Worm (Caenorhabditis elegans) whole organism, L4 larva: ENCODE results near the gene C06E7.4.
A peak's percentile ranks its signal among the peaks of the same experiment; 100 is the strongest.

ENCODE experiments used
- ceh-28 ChIP-seq: fragments of 150-350 bp; optimal IDR thresholded peaks from 2 replicates; lab custom pipeline; 2014; ENCODE audit warnings: missing biosample characterization, missing genetic modification reagents, missing genetic modification characterization
- ceh-82 ChIP-seq: sonication (generic microtip); optimal IDR thresholded peaks from 2 replicates; lab custom pipeline; 2017; ENCODE audit warnings: missing biosample characterization, missing genetic modification characterization
- daf-8 ChIP-seq: fragments of 200-800 bp; sonication (Bioruptor generic); IDR thresholded peaks from 2 replicates; pipeline ENCODE4 v1.3.6; 2022; ENCODE audit warnings: missing genetic modification characterization, missing compliant biosample characterization
- dpl-1 ChIP-seq: fragments of 150-350 bp; optimal IDR thresholded peaks from 2 replicates; lab custom pipeline; 2014; ENCODE audit warnings: missing biosample characterization, missing genetic modification reagents, missing genetic modification characterization
- fkh-10 ChIP-seq: fragments of 150-350 bp; optimal IDR thresholded peaks from 2 replicates; lab custom pipeline; 2014; ENCODE audit warnings: missing biosample characterization, missing genetic modification reagents, missing genetic modification characterization
- hmg-1.1 ChIP-seq: fragments of 200-800 bp; sonication (Bioruptor generic); IDR thresholded peaks from 2 replicates; pipeline ENCODE4 v1.3.6; 2022; ENCODE audit warnings: missing genetic modification reagents, missing genetic modification characterization, missing compliant biosample characterization
- mxl-2 ChIP-seq: fragments of 200-800 bp; sonication (Bioruptor generic); conservative IDR thresholded peaks from 2 replicates; pipeline ENCODE4 v1.3.6; 2022; ENCODE audit warnings: missing genetic modification reagents, missing genetic modification characterization, missing compliant biosample characterization
- nhr-237 ChIP-seq: sonication (generic microtip); optimal IDR thresholded peaks from 2 replicates; lab custom pipeline; 2017; ENCODE audit warnings: missing biosample characterization, missing genetic modification characterization
- pha-4 ChIP-seq, 2 experiments: fragments of 150-350 bp in 1 of 2; fragments of 200-800 bp in 1 of 2; sonication (Bioruptor generic) in 1 of 2; IDR thresholded peaks in 1 of 2; optimal IDR thresholded peaks in 1 of 2; 2 replicates each; pipeline versions ENCODE4 v1.3.6 to Lab custom; 2014 to 2022; ENCODE audit warnings: missing genetic modification characterization in 2 of 2, missing genetic modification reagents in 2 of 2, missing biosample characterization in 1 of 2, missing compliant biosample characterization in 1 of 2
- skn-1 ChIP-seq: fragments of 150-350 bp; optimal IDR thresholded peaks from 2 replicates; lab custom pipeline; 2014; ENCODE audit warnings: missing biosample characterization, missing genetic modification characterization
- tag-97 ChIP-seq: fragments of 200-800 bp; sonication (Bioruptor generic); IDR thresholded peaks from 2 replicates; pipeline ENCODE4 v1.3.6; 2022; ENCODE audit warnings: missing genetic modification characterization, missing compliant biosample characterization
- zfp-2 ChIP-seq: sonication (generic microtip); optimal IDR thresholded peaks from 2 replicates; lab custom pipeline; 2016; ENCODE audit warnings: mild to moderate bottlenecking, missing genetic modification characterization, missing compliant biosample characterization
- ztf-11 ChIP-seq: fragments of 150-350 bp; optimal IDR thresholded peaks from 2 replicates; lab custom pipeline; 2014; ENCODE audit warnings: missing biosample characterization, missing genetic modification characterization

- TF ChIP-seq ztf-11 (no peak), hmg-1.1 (GFP tag; lab: Robert Waterston, UW) (peak; percentile 61), fkh-10 (no peak), daf-8 (no peak), ceh-28 (tag; lab: Kevin White, UChicago) (no peak), tag-97 (GFP tag; lab: Robert Waterston, UW) (no peak), pha-4 (GFP tag; IDR thresholded peaks at IDR 0.05; lab: Robert Waterston, UW) (no peak; the same call in 1 of the 2 replicates), pha-4 (tag; optimal IDR thresholded peaks at IDR 0.05; lab: Kevin White, UChicago) (no peak), mxl-2 (no peak), dpl-1 (GFP tag; lab: Kevin White, UChicago) (no peak), ceh-82 (no peak), nhr-237 (tag; lab: Kevin White, UChicago) (no peak), skn-1 (no peak), zfp-2 (no peak)
These were observed 42.3 kb downstream of the C06E7.4 start for ce11 chrIV:5817459-5817858.
